Worm (Caenorhabditis elegans) whole organism, L3 larva: ENCODE data around the gene C37E2.3.

Experiments used
- R02D3.7 ChIP-seq: fragments of 150-350 bp; optimal IDR thresholded peaks from 2 replicates; lab custom pipeline; 2014; ENCODE audit warnings: missing biosample characterization, missing genetic modification characterization
- aly-2 ChIP-seq: fragments of 150-350 bp; optimal IDR thresholded peaks from 2 replicates; lab custom pipeline; 2014; ENCODE audit warnings: missing biosample characterization, missing genetic modification characterization
- ama-1 ChIP-seq: fragments of 150-350 bp; optimal IDR thresholded peaks from 2 replicates; lab custom pipeline; 2018
- ceh-16 ChIP-seq: sonication (generic microtip); optimal IDR thresholded peaks from 2 replicates; lab custom pipeline; 2017; ENCODE audit warnings: missing biosample characterization, missing genetic modification characterization
- ceh-28 ChIP-seq: fragments of 150-350 bp; optimal IDR thresholded peaks from 2 replicates; lab custom pipeline; 2014; ENCODE audit warnings: missing biosample characterization, missing genetic modification reagents, missing genetic modification characterization
- ceh-82 ChIP-seq: fragments of 150-350 bp; optimal IDR thresholded peaks from 2 replicates; lab custom pipeline; 2014; ENCODE audit warnings: missing biosample characterization, missing genetic modification characterization
- ceh-9 ChIP-seq: sonication (generic microtip); optimal IDR thresholded peaks from 2 replicates; lab custom pipeline; 2018; ENCODE audit warnings: missing biosample characterization, missing genetic modification characterization
- daf-12 ChIP-seq: fragments of 150-350 bp; optimal IDR thresholded peaks from 2 replicates; lab custom pipeline; 2014; ENCODE audit warnings: missing biosample characterization, missing genetic modification reagents, missing genetic modification characterization
- egl-27 ChIP-seq: sonication (generic microtip); optimal IDR thresholded peaks from 4 replicates; lab custom pipeline; 2017; ENCODE audit warnings: missing biosample characterization, missing genetic modification reagents, missing genetic modification characterization
- egl-5 ChIP-seq: fragments of 150-350 bp; optimal IDR thresholded peaks from 2 replicates; lab custom pipeline; 2017; ENCODE audit warnings: missing biosample characterization, missing genetic modification reagents, missing genetic modification characterization, inconsistent platforms
- elt-1 ChIP-seq: fragments of 150-350 bp; optimal IDR thresholded peaks from 2 replicates; lab custom pipeline; 2014; ENCODE audit warnings: missing biosample characterization, missing genetic modification characterization
- elt-2 ChIP-seq: sonication (generic microtip); optimal IDR thresholded peaks from 2 replicates; lab custom pipeline; 2016; ENCODE audit warnings: missing genetic modification reagents, mild to moderate bottlenecking, missing genetic modification characterization, missing compliant biosample characterization
- elt-3 ChIP-seq, 3 experiments: fragments of 150-350 bp in 1 of 3; sonication (generic microtip) in 2 of 3; optimal IDR thresholded peaks; 2 replicates in 2 of 3; 4 replicates in 1 of 3; lab custom pipeline; 2014 to 2017; ENCODE audit warnings: missing biosample characterization in 3 of 3, missing genetic modification characterization in 3 of 3
- eor-1 ChIP-seq, 2 experiments: fragments of 150-350 bp; optimal IDR thresholded peaks; 2 replicates each; lab custom pipeline; 2014 to 2018; ENCODE audit warnings: missing biosample characterization in 2 of 2, missing genetic modification characterization in 2 of 2
- fkh-10 ChIP-seq: sonication (generic microtip); optimal IDR thresholded peaks from 2 replicates; lab custom pipeline; 2017; ENCODE audit warnings: missing biosample characterization, missing genetic modification reagents, missing genetic modification characterization
- fkh-2 ChIP-seq: fragments of 150-350 bp; optimal IDR thresholded peaks from 2 replicates; lab custom pipeline; 2014; ENCODE audit warnings: missing biosample characterization, missing genetic modification reagents, missing genetic modification characterization
- fos-1 ChIP-seq: fragments of 150-350 bp; optimal IDR thresholded peaks from 2 replicates; lab custom pipeline; 2014; ENCODE audit warnings: missing biosample characterization, missing genetic modification characterization
- hmg-11 ChIP-seq: sonication (generic microtip); optimal IDR thresholded peaks from 2 replicates; lab custom pipeline; 2016; ENCODE audit warnings: missing genetic modification characterization, missing compliant biosample characterization
- jun-1 ChIP-seq: fragments of 150-350 bp; optimal IDR thresholded peaks from 2 replicates; lab custom pipeline; 2014; ENCODE audit warnings: missing biosample characterization, missing genetic modification reagents, missing genetic modification characterization
- lin-15B ChIP-seq: fragments of 150-350 bp; optimal IDR thresholded peaks from 2 replicates; lab custom pipeline; 2014; ENCODE audit warnings: missing biosample characterization, missing genetic modification characterization
- lin-39 ChIP-seq: fragments of 150-350 bp; optimal IDR thresholded peaks from 2 replicates; lab custom pipeline; 2018; ENCODE audit warnings: missing biosample characterization, missing genetic modification reagents, missing genetic modification characterization
- mdl-1 ChIP-seq: fragments of 150-350 bp; optimal IDR thresholded peaks from 2 replicates; lab custom pipeline; 2014; ENCODE audit warnings: missing biosample characterization, missing genetic modification characterization
- mml-1 ChIP-seq: fragments of 150-350 bp; sonication (generic microtip); optimal IDR thresholded peaks from 3 replicates; lab custom pipeline; 2014; ENCODE audit warnings: missing biosample characterization, missing genetic modification characterization
- nfya-1 ChIP-seq: sonication (generic microtip); optimal IDR thresholded peaks from 2 replicates; lab custom pipeline; 2017; ENCODE audit warnings: missing genetic modification characterization, mild to moderate bottlenecking, missing compliant biosample characterization, antibody characterized with exemption, moderate library complexity; ENCODE audit not compliant: insufficient read depth
- nhr-11 ChIP-seq: fragments of 150-350 bp; optimal IDR thresholded peaks from 2 replicates; lab custom pipeline; 2014; ENCODE audit warnings: missing biosample characterization, missing genetic modification characterization
- nhr-12 ChIP-seq: fragments of 150-350 bp; optimal IDR thresholded peaks from 2 replicates; lab custom pipeline; 2014; ENCODE audit warnings: missing biosample characterization, missing genetic modification characterization
- nhr-23 ChIP-seq: fragments of 150-350 bp; optimal IDR thresholded peaks from 2 replicates; lab custom pipeline; 2014; ENCODE audit warnings: missing biosample characterization, missing genetic modification reagents, missing genetic modification characterization
- nhr-25 ChIP-seq: sonication (generic microtip); optimal IDR thresholded peaks from 2 replicates; lab custom pipeline; 2017; ENCODE audit warnings: missing biosample characterization, missing genetic modification characterization
- nhr-28 ChIP-seq: fragments of 150-350 bp; optimal IDR thresholded peaks from 2 replicates; lab custom pipeline; 2014; ENCODE audit warnings: missing biosample characterization, missing genetic modification characterization
- nhr-43 ChIP-seq: sonication (generic microtip); optimal IDR thresholded peaks from 2 replicates; lab custom pipeline; 2016; ENCODE audit warnings: mild to moderate bottlenecking, missing genetic modification characterization, missing compliant biosample characterization; ENCODE audit not compliant: poor library complexity, severe bottlenecking
- nhr-77 ChIP-seq: fragments of 150-350 bp; optimal IDR thresholded peaks from 2 replicates; lab custom pipeline; 2014; ENCODE audit warnings: missing biosample characterization, missing genetic modification characterization
- pha-4 ChIP-seq: fragments of 150-350 bp; optimal IDR thresholded peaks from 2 replicates; lab custom pipeline; 2014; ENCODE audit warnings: missing biosample characterization, missing genetic modification reagents, missing genetic modification characterization
- pqm-1 ChIP-seq: fragments of 150-350 bp; optimal IDR thresholded peaks from 2 replicates; lab custom pipeline; 2017; ENCODE audit warnings: missing biosample characterization, missing genetic modification characterization, inconsistent platforms
- sea-2 ChIP-seq: fragments of 150-350 bp; sonication (generic microtip); optimal IDR thresholded peaks from 4 replicates; lab custom pipeline; 2014; ENCODE audit warnings: missing biosample characterization, missing genetic modification reagents, missing genetic modification characterization
- skn-1 ChIP-seq: fragments of 150-350 bp; optimal IDR thresholded peaks from 2 replicates; lab custom pipeline; 2014; ENCODE audit warnings: missing biosample characterization, missing genetic modification characterization
- snpc-4 ChIP-seq: fragments of 150-350 bp; optimal IDR thresholded peaks from 2 replicates; lab custom pipeline; 2014; ENCODE audit warnings: missing biosample characterization, missing genetic modification characterization
- tbx-2 ChIP-seq: sonication (generic microtip); optimal IDR thresholded peaks from 2 replicates; lab custom pipeline; 2016; ENCODE audit warnings: mild to moderate bottlenecking, missing genetic modification characterization, missing compliant biosample characterization
- unc-62 ChIP-seq: fragments of 150-350 bp; sonication (generic microtip); optimal IDR thresholded peaks from 4 replicates; lab custom pipeline; 2014; ENCODE audit warnings: missing biosample characterization, missing genetic modification reagents, missing genetic modification characterization
- zag-1 ChIP-seq: fragments of 150-350 bp; optimal IDR thresholded peaks from 2 replicates; lab custom pipeline; 2014; ENCODE audit warnings: missing biosample characterization, missing genetic modification characterization
- ztf-4 ChIP-seq: fragments of 150-350 bp; optimal IDR thresholded peaks from 2 replicates; lab custom pipeline; 2014; ENCODE audit warnings: missing biosample characterization, missing genetic modification characterization

The C37E2.3 gene

DNA sequence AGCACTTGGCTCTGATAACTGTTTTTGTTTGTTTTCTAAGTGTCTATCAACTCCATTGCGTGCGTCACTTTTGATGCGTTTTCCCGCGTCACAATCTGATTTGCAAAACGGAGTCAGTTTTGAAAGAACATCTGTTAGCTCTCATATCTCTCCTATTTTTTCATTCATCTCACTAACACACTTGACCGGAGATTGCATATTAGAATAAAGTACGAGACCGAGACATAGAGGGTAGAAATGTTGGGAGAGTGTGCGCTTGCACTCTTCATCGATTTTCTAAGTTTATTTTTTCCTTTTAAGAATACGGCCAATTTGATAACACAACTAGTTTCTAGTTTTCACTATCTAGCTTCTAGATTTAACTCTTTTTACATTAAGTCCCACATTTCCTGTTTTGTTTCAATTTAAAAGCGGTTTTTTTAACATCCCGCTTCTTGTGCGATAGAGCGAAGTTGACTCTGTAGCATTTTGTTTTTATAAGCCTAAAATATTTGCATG, 38.9 kb upstream of the C37E2.3 start:
- TF ChIP-seq elt-3 (tag; optimal IDR thresholded peaks at IDR 0.05; lab: Kevin White, UChicago): no peak
- TF ChIP-seq nhr-12 (tag; lab: Kevin White, UChicago): no peak
- TF ChIP-seq elt-1 (tag; lab: Kevin White, UChicago): no peak
- no peak for TF ChIP-seq daf-12 (tag; lab: Kevin White, UChicago)
- TF ChIP-seq lin-15B (tag; lab: Kevin White, UChicago): no peak
- no peak for TF ChIP-seq nhr-11 (tag; lab: Kevin White, UChicago)

DNA sequence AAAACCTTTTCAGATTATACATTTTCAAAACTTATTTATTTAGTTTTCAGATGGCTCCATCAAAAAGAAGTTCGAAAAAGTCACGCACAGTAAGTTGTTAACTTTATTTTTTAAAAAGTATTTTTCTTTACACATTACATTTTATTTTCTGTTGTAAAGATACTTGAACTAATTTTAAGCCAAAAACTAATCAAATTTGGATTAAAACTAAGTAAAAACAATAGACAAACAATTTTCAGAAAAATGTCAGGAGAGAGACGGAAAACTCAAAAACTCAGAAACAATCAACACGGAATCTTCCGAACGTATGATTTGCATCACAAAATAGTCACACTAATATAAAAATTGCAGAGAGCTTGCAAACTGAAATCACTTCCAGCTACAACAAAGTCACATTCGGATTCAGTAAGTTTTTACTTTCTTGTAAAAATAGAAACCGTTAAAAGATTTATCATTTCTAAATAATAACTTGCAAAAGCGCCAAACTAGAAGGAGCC, 38.3 kb upstream of the C37E2.3 start, which contains the start of gene ceh-89:
Gene ceh-89, plus strand, starts transcription at position 51 of the 497 bp plus-strand sequence.
- TF ChIP-seq nhr-25 (tag; lab: Kevin White, UChicago): no peak
- no peak for TF ChIP-seq nhr-77 (tag; lab: Kevin White, UChicago)
- TF ChIP-seq nhr-28 (tag; lab: Kevin White, UChicago): no peak
- TF ChIP-seq daf-12 (tag; lab: Kevin White, UChicago): no peak
- TF ChIP-seq ceh-16: no peak
- no peak for TF ChIP-seq pqm-1 (tag; lab: Kevin White, UChicago)
- TF ChIP-seq lin-39 (tag; lab: Kevin White, UChicago): no peak
- TF ChIP-seq lin-15B (tag; lab: Kevin White, UChicago): no peak
- TF ChIP-seq unc-62 (GFP tag; lab: Kevin White, UChicago): no peak
- TF ChIP-seq snpc-4 (tag; lab: Kevin White, UChicago): no peak
- no peak for TF ChIP-seq fkh-2
- no peak for TF ChIP-seq nhr-11 (tag; lab: Kevin White, UChicago)
- no peak for TF ChIP-seq R02D3.7
- TF ChIP-seq fos-1 (tag; lab: Kevin White, UChicago): no peak
- TF ChIP-seq mml-1 (tag; lab: Kevin White, UChicago): no peak
- TF ChIP-seq nhr-23 (tag; lab: Kevin White, UChicago): no peak
- no peak for TF ChIP-seq ztf-4
- TF ChIP-seq, all 47 proteins: peak for 0

DNA sequence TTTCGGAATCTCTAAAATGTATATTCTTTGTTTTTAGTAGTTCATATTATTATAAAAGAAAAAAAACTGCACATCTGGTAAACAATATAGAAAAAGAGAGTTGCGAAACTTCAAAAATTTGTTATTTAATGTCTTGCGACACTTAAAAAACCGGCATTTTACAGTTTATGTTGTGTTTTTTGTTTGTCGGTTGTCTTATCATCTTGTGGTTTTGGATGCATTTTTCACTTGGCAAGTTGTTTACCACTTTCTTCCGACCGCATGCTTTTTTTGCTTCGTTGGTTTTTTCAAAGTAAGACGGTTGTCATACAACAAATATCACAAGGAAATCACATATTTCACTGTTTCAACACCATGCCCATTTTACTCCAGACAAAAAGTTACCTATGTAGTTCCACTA, 34.6 kb upstream of the C37E2.3 start:
- peak; percentile 57 for TF ChIP-seq pha-4 (tag; lab: Kevin White, UChicago)
- no peak for TF ChIP-seq ceh-9
- no peak for TF ChIP-seq nhr-43
- peak; percentile 1 for TF ChIP-seq elt-2 (tag; lab: Kevin White, UChicago)

DNA sequence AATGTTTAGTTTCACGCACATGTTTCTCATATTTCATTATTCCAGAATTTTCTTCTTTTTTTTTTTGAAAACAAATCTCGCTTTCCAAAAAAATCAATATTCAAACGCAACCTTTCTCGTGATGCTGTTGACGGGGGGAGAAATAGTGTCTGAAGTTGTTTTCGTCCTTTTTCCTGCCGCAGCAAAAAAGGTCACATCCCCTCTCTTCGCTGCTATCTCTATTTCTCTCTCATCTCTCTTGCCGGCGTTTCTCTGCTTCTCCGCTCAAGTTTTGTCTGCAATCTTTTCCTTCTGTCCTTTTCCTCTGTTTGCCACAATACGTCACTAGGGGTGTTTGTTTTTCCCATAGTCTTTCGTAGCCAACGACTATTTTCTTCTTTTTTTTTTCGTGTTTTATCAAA, 33.5 kb upstream of the C37E2.3 start:
- TF ChIP-seq egl-5 (tag; lab: Kevin White, UChicago) (no peak), tbx-2 (tag; lab: Kevin White, UChicago) (peak; percentile 47), pqm-1 (tag; lab: Kevin White, UChicago) (peak; percentile 53), elt-1 (tag; lab: Kevin White, UChicago) (peak; percentile 27), jun-1 (tag; lab: Kevin White, UChicago) (peak; percentile 80), nhr-43 (peak; percentile 56), daf-12 (tag; lab: Kevin White, UChicago) (no peak), aly-2 (tag; lab: Kevin White, UChicago) (no peak), ceh-9 (no peak), nhr-23 (tag; lab: Kevin White, UChicago) (peak; percentile 86), elt-2 (tag; lab: Kevin White, UChicago) (peak; percentile 52), egl-27 (tag; lab: Kevin White, UChicago) (no peak), sea-2 (GFP tag; lab: Kevin White, UChicago) (peak; percentile 23), ztf-4 (no peak), lin-39 (tag; lab: Kevin White, UChicago) (peak; percentile 88), unc-62 (GFP tag; lab: Kevin White, UChicago) (peak; percentile 56), lin-15B (tag; lab: Kevin White, UChicago) (peak; percentile 22), mdl-1 (no peak), zag-1 (tag; lab: Kevin White, UChicago) (no peak), nhr-77 (tag; lab: Kevin White, UChicago) (no peak), fkh-10 (GFP tag; lab: Kevin White, UChicago) (no peak), ceh-28 (peak; percentile 81), pha-4 (tag; lab: Kevin White, UChicago) (peak; percentile 97), eor-1 (tag; optimal IDR thresholded peaks at IDR 0.05; lab: Kevin White, UChicago) (peak in 1 of 2 experiments; percentile 47), ama-1 (peak; percentile 4), hmg-11 (tag; lab: Kevin White, UChicago) (peak; percentile 78), nhr-12 (tag; lab: Kevin White, UChicago) (no peak), snpc-4 (tag; lab: Kevin White, UChicago) (peak; percentile 51), nfya-1 (peak; percentile 88), skn-1 (tag; lab: Kevin White, UChicago) (peak; percentile 81), mml-1 (tag; lab: Kevin White, UChicago) (no peak), ceh-82 (tag; lab: Kevin White, UChicago) (no peak), nhr-11 (tag; lab: Kevin White, UChicago) (peak; percentile 43), nhr-25 (tag; lab: Kevin White, UChicago) (peak; percentile 93), R02D3.7 (no peak)
